Fruit fly (Drosophila melanogaster) whole organism, embryonic: ENCODE data around the gene CG1622.
A peak's percentile ranks its signal among the peaks of the same experiment; 100 is the strongest.

Experiments
- CG1024 ChIP-seq: fragments of 200-800 bp; sonication (Bioruptor generic); IDR thresholded peaks from 2 replicates; pipeline ENCODE4 v1.3.6; 2022; ENCODE audit warnings: missing biosample characterization, missing genetic modification characterization
- CG10543 ChIP-seq: fragments of 200-800 bp; sonication (Bioruptor generic); optimal IDR thresholded peaks from 3 replicates; lab custom pipeline; 2017; ENCODE audit warnings: missing biosample characterization, mild to moderate bottlenecking, missing genetic modification characterization, moderate library complexity
- CG12155 ChIP-seq: fragments of 200-800 bp; sonication (Bioruptor generic); optimal IDR thresholded peaks from 3 replicates; lab custom pipeline; 2016; ENCODE audit warnings: missing biosample characterization, missing genetic modification characterization
- CG13123 ChIP-seq: fragments of 200-800 bp; sonication (Bioruptor generic); optimal IDR thresholded peaks from 2 replicates; lab custom pipeline; 2016; ENCODE audit warnings: missing biosample characterization, missing genetic modification characterization
- CG15269 ChIP-seq: fragments of 200-800 bp; sonication (Bioruptor generic); optimal IDR thresholded peaks from 2 replicates; lab custom pipeline; 2018; ENCODE audit warnings: missing biosample characterization, mild to moderate bottlenecking, missing genetic modification characterization, moderate library complexity
- CG1602 ChIP-seq: fragments of 200-800 bp; sonication (Bioruptor generic); optimal IDR thresholded peaks from 3 replicates; lab custom pipeline; 2016; ENCODE audit warnings: missing biosample characterization, missing genetic modification characterization
- CG17328 ChIP-seq: fragments of 200-800 bp; sonication (Bioruptor generic); IDR thresholded peaks from 2 replicates; pipeline ENCODE4 v1.3.6; 2022; ENCODE audit warnings: missing biosample characterization, missing genetic modification characterization
- CG1792 ChIP-seq: fragments of 200-800 bp; sonication (Bioruptor generic); optimal IDR thresholded peaks from 2 replicates; lab custom pipeline; 2016; ENCODE audit warnings: missing biosample characterization, missing genetic modification characterization
- CG1832 ChIP-seq: fragments of 200-800 bp; sonication (Bioruptor generic); optimal IDR thresholded peaks from 2 replicates; lab custom pipeline; 2017; ENCODE audit warnings: missing biosample characterization, mild to moderate bottlenecking, missing genetic modification characterization, inconsistent platforms
- CG2129 ChIP-seq: fragments of 200-800 bp; sonication (Bioruptor generic); IDR thresholded peaks from 2 replicates; pipeline ENCODE4 v1.3.6; 2022; ENCODE audit warnings: missing biosample characterization, missing genetic modification characterization; ENCODE audit not compliant: partially characterized antibody
- CG2202 ChIP-seq: fragments of 200-800 bp; sonication (Bioruptor generic); optimal IDR thresholded peaks from 2 replicates; lab custom pipeline; 2018; ENCODE audit warnings: missing biosample characterization, mild to moderate bottlenecking, missing genetic modification characterization
- CG3407 ChIP-seq: fragments of 200-800 bp; sonication (Bioruptor generic); optimal IDR thresholded peaks from 2 replicates; lab custom pipeline; 2018; ENCODE audit warnings: missing biosample characterization, mild to moderate bottlenecking, missing genetic modification characterization
- CG4730 ChIP-seq: fragments of 200-800 bp; sonication (Bioruptor generic); IDR thresholded peaks from 2 replicates; pipeline ENCODE4 v1.3.6; 2022; ENCODE audit warnings: missing biosample characterization, missing genetic modification characterization
- CG5245 ChIP-seq: fragments of 200-800 bp; sonication (Bioruptor generic); optimal IDR thresholded peaks from 3 replicates; lab custom pipeline; 2016; ENCODE audit warnings: missing biosample characterization, missing genetic modification characterization
- CG6813 ChIP-seq: fragments of 200-800 bp; sonication (Bioruptor generic); optimal IDR thresholded peaks from 2 replicates; lab custom pipeline; 2017; ENCODE audit warnings: missing biosample characterization, missing genetic modification characterization, mild to moderate bottlenecking, moderate library complexity, missing genetic modification reagents
- CG8281 ChIP-seq: fragments of 200-800 bp; sonication (Bioruptor generic); optimal IDR thresholded peaks from 2 replicates; lab custom pipeline; 2018; ENCODE audit warnings: missing biosample characterization, mild to moderate bottlenecking, missing genetic modification characterization, moderate library complexity
- CHES-1-like ChIP-seq: fragments of 200-800 bp; sonication (Bioruptor generic); optimal IDR thresholded peaks from 2 replicates; lab custom pipeline; 2016; ENCODE audit warnings: missing biosample characterization, missing genetic modification characterization
- Dbx ChIP-seq: fragments of 200-800 bp; sonication (Bioruptor generic); IDR thresholded peaks from 3 replicates; pipeline ENCODE4 v1.3.6; 2022; ENCODE audit warnings: missing biosample characterization, missing genetic modification characterization
- Fer1 ChIP-seq: fragments of 200-800 bp; sonication (Bioruptor generic); optimal IDR thresholded peaks from 2 replicates; lab custom pipeline; 2017; ENCODE audit warnings: missing biosample characterization, mild to moderate bottlenecking, missing genetic modification characterization
- HLH3B ChIP-seq: fragments of 200-800 bp; sonication (Bioruptor generic); IDR thresholded peaks from 2 replicates; pipeline ENCODE4 v1.3.6; 2022; ENCODE audit warnings: missing biosample characterization, missing genetic modification characterization
- Hmx ChIP-seq: fragments of 200-800 bp; sonication (Bioruptor generic); optimal IDR thresholded peaks from 2 replicates; lab custom pipeline; 2016; ENCODE audit warnings: missing biosample characterization, missing genetic modification characterization
- Hr78 ChIP-seq, 2 experiments: fragments of 200-800 bp in 1 of 2; fragments of >200 bp in 1 of 2; sonication (Bioruptor generic) in 1 of 2; optimal IDR thresholded peaks; 2 replicates each; lab custom pipeline; 2017 to 2019; ENCODE audit warnings: missing biosample characterization in 2 of 2, missing genetic modification characterization in 2 of 2, mild to moderate bottlenecking in 1 of 2, moderate library complexity in 1 of 2
- Mad ChIP-seq: fragments of 200-800 bp; sonication (Bioruptor generic); optimal IDR thresholded peaks from 2 replicates; lab custom pipeline; 2016; ENCODE audit warnings: missing biosample characterization, missing genetic modification characterization
- Myb ChIP-seq: fragments of 200-800 bp; sonication (Bioruptor generic); optimal IDR thresholded peaks from 2 replicates; lab custom pipeline; 2016; ENCODE audit warnings: missing biosample characterization, missing genetic modification characterization
- NK7.1 ChIP-seq: fragments of 200-800 bp; sonication (Bioruptor generic); optimal IDR thresholded peaks from 3 replicates; lab custom pipeline; 2016; ENCODE audit warnings: missing biosample characterization, missing genetic modification characterization
- Oli ChIP-seq: fragments of 200-800 bp; sonication (Bioruptor generic); optimal IDR thresholded peaks from 2 replicates; lab custom pipeline; 2018; ENCODE audit warnings: missing biosample characterization, mild to moderate bottlenecking, missing genetic modification characterization, moderate library complexity
- Sox100B ChIP-seq: fragments of 200-800 bp; sonication (Bioruptor generic); optimal IDR thresholded peaks from 3 replicates; lab custom pipeline; 2018; ENCODE audit warnings: missing biosample characterization, mild to moderate bottlenecking, missing genetic modification characterization
- Xbp1 ChIP-seq: fragments of 200-800 bp; sonication (Bioruptor generic); optimal IDR thresholded peaks from 3 replicates; lab custom pipeline; 2016; ENCODE audit warnings: missing biosample characterization, mild to moderate bottlenecking, missing genetic modification characterization
- Xrp1 ChIP-seq: fragments of 200-800 bp; sonication (Bioruptor generic); IDR thresholded peaks from 2 replicates; pipeline ENCODE4 v1.3.6; 2022; ENCODE audit warnings: missing biosample characterization, missing genetic modification characterization
- cas ChIP-seq: fragments of 200-800 bp; sonication (Bioruptor generic); IDR thresholded peaks from 2 replicates; pipeline ENCODE4 v1.3.6; 2022; ENCODE audit warnings: missing biosample characterization, missing genetic modification characterization
- chif ChIP-seq, 2 experiments: fragments of 200-800 bp; sonication (Bioruptor generic); optimal IDR thresholded peaks; 3 replicates each; lab custom pipeline; 2016; ENCODE audit warnings: missing biosample characterization in 2 of 2, missing genetic modification characterization in 2 of 2
- dpn ChIP-seq, 2 experiments: fragments of 200-800 bp; sonication (Bioruptor generic); optimal IDR thresholded peaks; 3 replicates each; lab custom pipeline; 2016; ENCODE audit warnings: missing biosample characterization in 2 of 2, missing genetic modification characterization in 2 of 2
- esg ChIP-seq: fragments of 200-800 bp; sonication (Bioruptor generic); conservative IDR thresholded peaks from 2 replicates; pipeline ENCODE4 v1.3.6; 2022; ENCODE audit warnings: missing biosample characterization, missing genetic modification characterization
- eyg ChIP-seq: fragments of 200-800 bp; sonication (Bioruptor generic); optimal IDR thresholded peaks from 3 replicates; lab custom pipeline; 2016; ENCODE audit warnings: missing biosample characterization, missing genetic modification characterization
- fd64A ChIP-seq: fragments of 200-800 bp; sonication (Bioruptor generic); optimal IDR thresholded peaks from 3 replicates; lab custom pipeline; 2018; ENCODE audit warnings: missing biosample characterization, mild to moderate bottlenecking, missing genetic modification characterization
- gce ChIP-seq: fragments of 200-800 bp; sonication (Bioruptor generic); IDR thresholded peaks from 3 replicates; pipeline ENCODE4 v1.3.6; 2022; ENCODE audit warnings: missing biosample characterization, missing genetic modification characterization
- ken ChIP-seq: fragments of 200-800 bp; sonication (Bioruptor generic); IDR thresholded peaks from 3 replicates; pipeline ENCODE4 v1.3.6; 2022; ENCODE audit warnings: missing biosample characterization, missing genetic modification characterization
- kni ChIP-seq: fragments of 200-800 bp; sonication (Bioruptor generic); optimal IDR thresholded peaks from 3 replicates; lab custom pipeline; 2017; ENCODE audit warnings: mild to moderate bottlenecking, missing biosample characterization, missing genetic modification reagents, missing genetic modification characterization
- lbe ChIP-seq: fragments of 200-800 bp; sonication (Bioruptor generic); optimal IDR thresholded peaks from 2 replicates; lab custom pipeline; 2016; ENCODE audit warnings: missing biosample characterization, mild to moderate bottlenecking, missing genetic modification characterization
- luna ChIP-seq: fragments of 200-800 bp; sonication (Bioruptor generic); optimal IDR thresholded peaks from 2 replicates; lab custom pipeline; 2016; ENCODE audit warnings: missing biosample characterization, missing genetic modification characterization
- pfk ChIP-seq: fragments of 200-800 bp; sonication (Bioruptor generic); optimal IDR thresholded peaks from 2 replicates; lab custom pipeline; 2018; ENCODE audit warnings: missing biosample characterization, mild to moderate bottlenecking, missing genetic modification characterization, moderate library complexity
- psq ChIP-seq: fragments of 200-800 bp; sonication (Bioruptor generic); optimal IDR thresholded peaks from 2 replicates; lab custom pipeline; 2017; ENCODE audit warnings: missing biosample characterization, missing genetic modification characterization
- rib ChIP-seq: fragments of 200-800 bp; sonication (Bioruptor generic); IDR thresholded peaks from 2 replicates; pipeline ENCODE4 v1.3.6; 2022; ENCODE audit warnings: missing biosample characterization, missing genetic modification characterization
- row ChIP-seq: fragments of 200-800 bp; sonication (Bioruptor generic); IDR thresholded peaks from 3 replicates; pipeline ENCODE4 v1.3.6; 2022; ENCODE audit warnings: missing biosample characterization, missing genetic modification characterization
- shn ChIP-seq: fragments of 200-800 bp; sonication (Bioruptor generic); optimal IDR thresholded peaks from 3 replicates; lab custom pipeline; 2016; ENCODE audit warnings: missing biosample characterization, missing genetic modification characterization
- slbo ChIP-seq: fragments of 200-800 bp; sonication (Bioruptor generic); IDR thresholded peaks from 2 replicates; pipeline ENCODE4 v1.3.6; 2022; ENCODE audit warnings: missing biosample characterization, missing genetic modification characterization
- stc ChIP-seq: fragments of 200-800 bp; sonication (Bioruptor generic); IDR thresholded peaks from 2 replicates; pipeline ENCODE4 v1.3.6; 2022; ENCODE audit warnings: missing biosample characterization, missing genetic modification characterization
- tin ChIP-seq: fragments of 200-800 bp; sonication (Bioruptor generic); optimal IDR thresholded peaks from 3 replicates; lab custom pipeline; 2016; ENCODE audit warnings: missing biosample characterization, missing genetic modification characterization
- twi ChIP-seq: fragments of 200-800 bp; optimal IDR thresholded peaks from 2 replicates; lab custom pipeline; 2019; ENCODE audit warnings: missing biosample characterization, mild to moderate bottlenecking, missing genetic modification characterization, moderate library complexity
- usp ChIP-seq: fragments of >200 bp; optimal IDR thresholded peaks from 2 replicates; lab custom pipeline; 2017; ENCODE audit warnings: missing biosample characterization, missing genetic modification characterization
- vvl ChIP-seq: fragments of 200-800 bp; sonication (Bioruptor generic); IDR thresholded peaks from 2 replicates; pipeline ENCODE4 v1.3.6; 2022; ENCODE audit warnings: missing biosample characterization, missing genetic modification characterization

CG1622 gene

DNA sequence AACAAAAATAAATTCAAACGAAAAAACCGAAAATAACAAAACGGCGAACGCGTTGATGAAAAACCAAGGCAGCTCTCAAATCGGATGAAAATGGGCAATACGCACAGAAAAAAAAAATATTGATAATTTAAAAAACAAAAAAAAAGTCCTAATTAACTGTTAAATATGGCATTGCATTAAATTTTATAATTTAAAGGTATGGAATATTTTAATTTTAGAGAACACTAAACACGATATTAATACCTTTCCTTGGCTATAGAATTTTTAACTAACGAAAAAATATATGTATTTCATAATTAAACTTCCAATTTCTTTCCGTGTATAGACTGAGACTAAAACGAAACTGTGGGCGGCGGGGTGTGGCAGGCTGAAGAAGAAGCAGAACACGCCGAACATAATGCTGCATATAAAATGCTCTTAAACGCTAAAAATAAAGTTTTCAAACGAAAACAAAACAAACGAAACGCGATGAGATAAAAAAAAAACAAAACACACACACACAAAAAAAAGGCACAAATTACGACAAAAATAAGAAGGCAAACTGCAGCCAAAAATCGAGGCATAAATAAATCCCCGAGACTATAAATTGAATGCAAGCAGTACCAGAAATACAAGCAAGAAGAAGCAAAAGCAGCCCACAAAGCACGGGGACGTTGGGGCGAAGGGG lies 22.3 kb upstream of the CG1622 start (continued):
- TF ChIP-seq slbo (GFP tag; lab: Robert Waterston, UW) (peak; percentile 42), esg (GFP tag; lab: Robert Waterston, UW) (peak; percentile 27; the same call in 1 of the 2 replicates), gce (GFP tag; lab: Robert Waterston, UW) (no peak), fd64A (GFP tag; lab: Kevin White, UChicago) (no peak), CG15269 (tag; lab: Kevin White, UChicago) (peak; percentile 80), Sox100B (peak; percentile 76), cas (no peak), Xrp1 (GFP tag; lab: Robert Waterston, UW) (peak; percentile 75), HLH3B (GFP tag; lab: Robert Waterston, UW) (peak; percentile 42; the same call in 1 of the 2 replicates), Oli (peak; percentile 69), CG5245 (GFP tag; lab: Kevin White, UChicago) (no peak), CG1024 (GFP tag; lab: Robert Waterston, UW) (no peak), Myb (GFP tag; lab: Kevin White, UChicago) (no peak), kni (GFP tag; lab: Kevin White, UChicago) (no peak), CG10543 (GFP tag; lab: Kevin White, UChicago) (no peak), CG12155 (GFP tag; lab: Kevin White, UChicago) (peak; percentile 25), Xbp1 (GFP tag; lab: Kevin White, UChicago) (peak; percentile 54), tin (peak; percentile 32), CG1832 (GFP tag; lab: Kevin White, UChicago) (no peak), pfk (GFP tag; lab: Kevin White, UChicago) (no peak), rib (no peak), twi (tag; lab: Kevin White, UChicago) (peak; percentile 58), Hmx (GFP tag; lab: Kevin White, UChicago) (no peak), psq (GFP tag; lab: Kevin White, UChicago) (no peak), vvl (GFP tag; lab: Robert Waterston, UW) (peak; percentile 46), CG2202 (tag; lab: Kevin White, UChicago) (peak; percentile 21), lbe (GFP tag; lab: Kevin White, UChicago) (no peak), usp (no peak), Hr78 (GFP tag; optimal IDR thresholded peaks at IDR 0.05; lab: Kevin White, UChicago) (peak in 1 of 2 experiments; percentile 26), Fer1 (GFP tag; lab: Kevin White, UChicago) (peak; percentile 47), chif (GFP tag; optimal IDR thresholded peaks at IDR 0.05; lab: Kevin White, UChicago) (no peak), luna (no peak), NK7.1 (no peak), CG4730 (GFP tag; lab: Robert Waterston, UW) (0 out of 2 replicates have a peak, but pooled peaks have one; percentile 7), Dbx (GFP tag; lab: Robert Waterston, UW) (peak; percentile 30; the same call in 1 of the 3 replicates), CHES-1-like (GFP tag; lab: Kevin White, UChicago) (no peak), ken (GFP tag; lab: Robert Waterston, UW) (no peak), stc (GFP tag; lab: Robert Waterston, UW) (peak; percentile 51), Mad (no peak), shn (no peak), CG1792 (GFP tag; lab: Kevin White, UChicago) (no peak), row (GFP tag; lab: Robert Waterston, UW) (peak; percentile 53; the same call in 2 of the 3 replicates), CG17328 (GFP tag; lab: Robert Waterston, UW) (peak; percentile 50; the same call in 1 of the 2 replicates), dpn (GFP tag; optimal IDR thresholded peaks at IDR 0.05; lab: Kevin White, UChicago) (peak; percentile 1 to 49), CG13123 (no peak), CG3407 (GFP tag; lab: Kevin White, UChicago) (peak; percentile 45), eyg (GFP tag; lab: Kevin White, UChicago) (no peak), CG1602 (peak; percentile 49), CG6813 (GFP tag; lab: Kevin White, UChicago) (no peak), CG8281 (tag; lab: Kevin White, UChicago) (peak; percentile 36), CG2129 (GFP tag; lab: Robert Waterston, UW) (no peak)
